Worm (Caenorhabditis elegans): ENCODE results near the gene nmy-3.

The nmy-3 gene

DNA sequence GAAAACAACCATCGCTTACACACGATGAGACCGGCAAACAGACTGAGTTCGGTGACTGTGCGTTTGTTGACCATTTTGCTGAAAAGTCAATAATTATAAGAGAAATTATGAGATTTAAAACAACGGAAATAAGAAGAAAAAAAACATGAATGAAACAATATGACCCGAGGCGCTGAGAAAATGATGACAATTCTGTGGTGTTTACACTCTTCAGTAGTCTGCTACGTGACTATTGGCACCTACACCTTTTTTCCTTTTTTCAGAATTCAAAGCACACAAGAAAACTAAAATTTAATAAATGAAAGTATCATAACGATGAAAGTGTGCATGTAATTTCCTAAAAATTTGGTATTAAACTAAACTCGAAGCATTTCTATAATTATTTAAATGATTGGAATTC, 14.6 kb upstream of the nmy-3 start, which contains the start of gene Y11D7A.10:
Gene Y11D7A.10 (minus strand): TSS at position 82 of the 400 bp plus-strand sequence.
- TF ChIP-seq mml-1 (tag; optimal IDR thresholded peaks at IDR 0.05) (no peak), ceh-28 (tag; optimal IDR thresholded peaks at IDR 0.05) (no peak), pqm-1 (tag; optimal IDR thresholded peaks at IDR 0.05) (no peak), elt-3 (tag; optimal IDR thresholded peaks at IDR 0.05) (no peak), ztf-11 (tag; optimal IDR thresholded peaks at IDR 0.05) (no peak), unc-62 (GFP tag; optimal IDR thresholded peaks at IDR 0.05) (no peak), fkh-10 (GFP tag; optimal IDR thresholded peaks at IDR 0.05) (no peak), skn-1 (tag; optimal IDR thresholded peaks at IDR 0.05) (peak; percentile 87)

DNA sequence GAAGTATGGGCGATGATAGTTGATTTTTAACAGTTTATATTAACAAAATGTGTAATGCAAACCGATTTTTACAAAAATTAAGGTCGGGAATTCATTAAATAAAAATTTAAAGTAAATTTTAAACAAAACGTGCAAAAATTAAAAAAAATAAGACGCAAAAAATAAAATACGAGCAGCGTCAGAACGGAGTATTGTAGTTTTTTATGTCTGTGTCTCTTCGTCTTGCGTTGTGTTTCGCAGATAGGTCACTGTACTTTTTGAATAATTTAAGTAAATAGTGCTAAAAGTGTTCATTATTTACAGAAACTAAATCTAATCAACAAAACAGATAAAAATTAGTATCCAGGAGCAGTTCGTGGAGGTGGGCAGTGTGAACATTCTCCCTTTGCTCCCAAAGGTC, 13.9 kb upstream of the nmy-3 start:
- TF ChIP-seq fkh-10 (GFP tag; optimal IDR thresholded peaks at IDR 0.05) (no peak), nhr-23 (tag; optimal IDR thresholded peaks at IDR 0.05) (peak; percentile 34), nhr-11 (tag; optimal IDR thresholded peaks at IDR 0.05) (no peak), ama-1 (optimal IDR thresholded peaks at IDR 0.05) (peak; percentile 4), R02D3.7 (tag; optimal IDR thresholded peaks at IDR 0.05) (no peak), ceh-28 (tag; optimal IDR thresholded peaks at IDR 0.05) (no peak), lin-15B (tag; optimal IDR thresholded peaks at IDR 0.05) (peak; percentile 41), nhr-76 (tag; optimal IDR thresholded peaks at IDR 0.05) (no peak)

DNA sequence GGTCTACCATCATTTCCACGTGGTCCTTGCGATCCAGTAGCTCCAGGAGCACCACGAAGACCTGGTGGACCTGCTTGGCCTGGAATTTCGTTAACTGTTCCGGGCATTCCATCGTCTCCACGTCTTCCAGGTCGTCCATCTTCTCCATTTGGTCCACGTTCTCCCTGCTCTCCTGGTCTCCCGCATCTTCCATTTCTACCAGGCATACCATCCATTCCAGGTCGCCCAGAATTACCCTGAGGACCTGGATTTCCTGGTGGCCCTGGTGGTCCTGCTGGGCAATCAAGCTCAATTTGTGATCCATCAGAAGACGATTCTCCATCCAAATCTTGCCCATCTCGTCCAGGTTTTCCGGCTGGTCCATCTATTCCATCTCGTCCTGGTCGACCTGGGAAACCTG, 13.5 kb upstream of the nmy-3 start:
- TF ChIP-seq fkh-2 (tag; optimal IDR thresholded peaks at IDR 0.05) (no peak), ceh-28 (tag; optimal IDR thresholded peaks at IDR 0.05) (no peak), lin-15B (tag; optimal IDR thresholded peaks at IDR 0.05) (no peak), eor-1 (tag; optimal IDR thresholded peaks at IDR 0.05) (no peak), unc-39 (tag; optimal IDR thresholded peaks at IDR 0.05) (no peak), jun-1 (tag; optimal IDR thresholded peaks at IDR 0.05) (no peak), nhr-28 (tag; optimal IDR thresholded peaks at IDR 0.05) (no peak), pqm-1 (tag; optimal IDR thresholded peaks at IDR 0.05) (no peak), egl-27 (tag; optimal IDR thresholded peaks at IDR 0.05) (no peak), elt-1 (tag; optimal IDR thresholded peaks at IDR 0.05) (no peak), sea-2 (GFP tag; optimal IDR thresholded peaks at IDR 0.05) (no peak), aly-2 (tag; optimal IDR thresholded peaks at IDR 0.05) (no peak), daf-12 (tag; optimal IDR thresholded peaks at IDR 0.05) (no peak), nhr-12 (tag; optimal IDR thresholded peaks at IDR 0.05) (no peak), elt-2 (tag; optimal IDR thresholded peaks at IDR 0.05) (no peak), ZK546.5 (tag; optimal IDR thresholded peaks at IDR 0.05) (no peak), mdl-1 (tag; optimal IDR thresholded peaks at IDR 0.05) (no peak), nhr-11 (tag; optimal IDR thresholded peaks at IDR 0.05) (no peak)

DNA sequence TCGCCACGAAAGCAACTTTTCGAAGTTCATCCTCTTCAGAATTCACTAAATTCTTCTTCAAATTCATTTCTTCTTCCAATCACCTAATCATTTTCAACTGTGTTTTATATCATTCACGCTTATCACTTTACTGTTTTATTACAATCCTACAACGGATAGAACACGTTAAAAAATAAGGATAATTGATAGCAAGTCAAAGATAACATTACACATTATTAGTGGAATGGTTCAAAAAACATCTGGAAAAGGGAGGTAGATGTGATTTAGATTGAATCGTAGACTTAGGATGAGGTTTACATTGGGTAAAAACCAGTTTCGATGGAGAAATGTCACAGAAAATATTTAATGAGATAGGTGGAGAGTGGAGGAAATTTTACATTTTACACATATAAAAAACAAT, 12.6 kb upstream of the nmy-3 start, which contains the start of gene col-120:
Gene col-120 (minus strand): TSS at position 101 of the 400 bp plus-strand sequence.
- TF ChIP-seq nhr-11 (tag; optimal IDR thresholded peaks at IDR 0.05): no peak

DNA sequence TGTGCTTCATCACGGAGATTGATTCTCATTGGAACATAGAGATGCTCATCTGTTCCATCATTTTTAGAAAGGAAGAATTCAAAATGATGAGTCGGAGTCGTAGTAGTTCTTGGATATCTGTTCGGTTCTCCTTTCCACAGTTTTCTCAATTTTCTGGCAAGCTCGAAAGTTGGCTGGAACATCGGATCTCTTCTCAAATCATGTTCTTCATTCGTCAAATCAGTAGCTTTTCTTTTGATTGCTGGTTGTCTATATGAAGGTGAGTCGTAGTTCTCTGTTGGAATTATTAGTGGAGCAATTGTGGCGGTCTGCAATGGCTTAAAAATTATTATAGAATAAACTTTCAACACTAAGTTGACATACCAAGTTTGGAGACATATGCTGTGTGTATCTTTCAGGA, 12.0 kb upstream of the nmy-3 start:
- no peak for TF ChIP-seq ztf-4 (tag; optimal IDR thresholded peaks at IDR 0.05)

ce11 chrIV:9263812-9264320, 10.4 kb upstream of the nmy-3 start, which contains the start of gene flh-1:
Gene flh-1, minus strand, starts transcription at chrIV:9264270.
- no peak for TF ChIP-seq daf-12 (tag; optimal IDR thresholded peaks at IDR 0.05)
- no peak for TF ChIP-seq tbx-2 (tag; optimal IDR thresholded peaks at IDR 0.05)
- no peak for TF ChIP-seq nhr-76 (tag; optimal IDR thresholded peaks at IDR 0.05)
- no peak for TF ChIP-seq ama-1 (optimal IDR thresholded peaks at IDR 0.05)
- no peak for TF ChIP-seq mml-1 (tag; optimal IDR thresholded peaks at IDR 0.05)
- no peak for TF ChIP-seq lsy-12 (tag; optimal IDR thresholded peaks at IDR 0.05)
- no peak for TF ChIP-seq egl-5 (tag; optimal IDR thresholded peaks at IDR 0.05)
- TF ChIP-seq nhr-28 (tag; optimal IDR thresholded peaks at IDR 0.05): no peak
- no peak for TF ChIP-seq ztf-11 (tag; optimal IDR thresholded peaks at IDR 0.05)
- TF ChIP-seq fos-1 (tag; optimal IDR thresholded peaks at IDR 0.05): no peak
- no peak for TF ChIP-seq skn-1 (tag; optimal IDR thresholded peaks at IDR 0.05)
- TF ChIP-seq nhr-43 (tag; optimal IDR thresholded peaks at IDR 0.05; ENCODE audit: poor library complexity, severe bottlenecking): no peak
